Fruit fly (Drosophila melanogaster) Kc167 (cell line): Measurements from ENCODE around the gene CG9662.

Experiments
- insv ChIP-seq: fragments of >200 bp; optimal IDR thresholded peaks from 3 replicates; lab custom pipeline; 2018; ENCODE audit warnings: missing external identifiers
- psq ChIP-seq: fragments of >200 bp; optimal IDR thresholded peaks from 2 replicates; lab custom pipeline; 2017; ENCODE audit warnings: missing external identifiers

DNA sequence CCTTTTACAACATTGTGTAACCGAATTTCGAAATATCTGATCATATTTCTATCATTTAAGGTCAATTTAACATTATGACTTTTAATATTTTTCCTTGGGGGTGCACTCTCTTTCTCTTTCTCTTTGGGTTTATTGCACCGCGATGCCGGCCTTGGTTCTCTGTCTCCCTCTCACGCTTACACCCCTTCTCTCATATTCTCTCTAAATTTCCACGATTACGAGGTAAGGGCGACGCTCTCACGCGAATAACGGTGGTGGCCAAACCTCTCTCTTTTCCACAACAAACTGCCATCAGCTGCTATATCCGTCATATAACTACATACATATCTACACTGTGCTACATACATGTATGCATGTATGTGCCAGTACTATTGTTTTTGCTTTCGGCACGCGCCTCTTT is 49.4 kb upstream of the CG9662 start:
- TF ChIP-seq insv (no peak), psq (lab: Kevin White, UChicago) (no peak)
